Fruit fly (Drosophila melanogaster): ENCODE data around the gene Tdh.

The Tdh gene

DNA sequence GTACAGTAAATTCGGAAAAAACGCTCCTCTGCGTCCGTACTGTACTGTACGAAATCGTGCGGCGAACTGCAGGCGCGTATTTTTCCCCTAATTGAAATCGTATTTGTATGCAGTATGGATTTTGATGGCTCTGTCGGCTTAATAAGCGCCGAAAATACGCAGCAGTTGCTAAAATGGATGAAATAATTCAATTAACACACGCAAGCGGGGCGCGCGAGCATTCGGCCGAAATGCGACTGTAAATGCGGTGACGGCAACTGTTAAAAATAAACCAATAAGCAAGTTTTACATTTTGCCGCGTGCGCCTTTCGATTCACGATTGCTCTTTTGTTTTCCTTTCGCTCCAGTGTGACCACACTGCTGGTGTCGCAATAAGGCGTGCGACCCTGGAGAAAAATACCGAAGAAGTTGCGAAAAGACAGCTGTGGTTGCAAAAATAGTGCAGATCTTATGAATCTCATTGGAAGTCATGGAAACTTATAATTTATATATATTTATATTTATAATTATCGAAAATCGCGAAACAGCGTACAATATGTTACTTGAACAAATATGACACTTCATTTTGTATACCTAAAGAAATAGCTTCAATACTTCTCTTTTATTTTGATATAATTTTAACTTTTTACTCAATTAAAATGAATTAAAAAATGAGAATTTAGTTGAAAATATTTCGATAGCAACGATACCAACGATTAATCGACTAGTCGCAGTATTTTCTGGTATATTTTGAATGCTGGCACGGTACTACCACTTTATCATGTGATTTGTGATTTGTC lies 6.5 kb downstream of the Tdh start, which contains the start of the genes CG32428 and CG5969 (continued):
- TF ChIP-seq Dip2 (GFP tag; IDR thresholded peaks at IDR 0.05) (no peak), HmgZ (tag; optimal IDR thresholded peaks at IDR 0.05) (peak; percentile 20), jigr1 (GFP tag; IDR thresholded peaks at IDR 0.05) (no peak), CG13894 (tag; optimal IDR thresholded peaks at IDR 0.05) (peak; percentile 53), en (GFP tag; optimal IDR thresholded peaks at IDR 0.05) (no peak), pita (GFP tag; optimal IDR thresholded peaks at IDR 0.05) (no peak), ab (GFP tag; optimal IDR thresholded peaks at IDR 0.05) (no peak), CG12769 (tag; optimal IDR thresholded peaks at IDR 0.05) (no peak), Dbx (GFP tag; IDR thresholded peaks at IDR 0.05) (peak; percentile 73; the same call in 2 of the 3 replicates), pb (GFP tag; optimal IDR thresholded peaks at IDR 0.05) (no peak), CG2202 (tag; optimal IDR thresholded peaks at IDR 0.05) (no peak), BEAF-32 (GFP tag; optimal IDR thresholded peaks at IDR 0.05) (peak; percentile 52), CG8765 (GFP tag; IDR thresholded peaks at IDR 0.05) (no peak), Lim3 (GFP tag; IDR thresholded peaks at IDR 0.05) (no peak), Dref (GFP tag; IDR thresholded peaks at IDR 0.05) (peak; percentile 38; the same call in 1 of the 2 replicates), Rx (GFP tag; IDR thresholded peaks at IDR 0.05) (peak; percentile 49; the same call in 1 of the 2 replicates), Blimp-1 (GFP tag; optimal IDR thresholded peaks at IDR 0.05) (peak; percentile 26), dpn (GFP tag; optimal IDR thresholded peaks at IDR 0.05) (peak; percentile 47 to 59), run (tag; optimal IDR thresholded peaks at IDR 0.05) (peak; percentile 14), Hmr (GFP tag; optimal IDR thresholded peaks at IDR 0.05) (peak; percentile 83), lilli (GFP tag; optimal IDR thresholded peaks at IDR 0.05) (peak; percentile 34), CG12155 (GFP tag; optimal IDR thresholded peaks at IDR 0.05) (peak; percentile 28), gfzf (GFP tag; optimal IDR thresholded peaks at IDR 0.05) (peak; percentile 75), CG10543 (GFP tag; optimal IDR thresholded peaks at IDR 0.05) (no peak), Bgb (GFP tag; IDR thresholded peaks at IDR 0.05; ENCODE audit: partially characterized antibody) (no peak), dan (GFP tag; IDR thresholded peaks at IDR 0.05) (no peak), NC2β (GFP tag; optimal IDR thresholded peaks at IDR 0.05) (no peak), CG3995 (GFP tag; optimal IDR thresholded peaks at IDR 0.05) (peak; percentile 95), sens-2 (GFP tag; IDR thresholded peaks at IDR 0.05) (0 out of 2 replicates have a peak, but pooled peaks have one; percentile 14), Ada2b (GFP tag; IDR thresholded peaks at IDR 0.05) (peak; percentile 50), Xbp1 (GFP tag; optimal IDR thresholded peaks at IDR 0.05) (peak; percentile 59), HLH3B (GFP tag; IDR thresholded peaks at IDR 0.05) (no peak), al (GFP tag; IDR thresholded peaks at IDR 0.05) (peak; percentile 69), fd3F (GFP tag; optimal IDR thresholded peaks at IDR 0.05) (peak; percentile 58), Kr (GFP tag; optimal IDR thresholded peaks at IDR 0.05) (no peak), Atf-2 (GFP tag; optimal IDR thresholded peaks at IDR 0.05) (no peak), Ets97D (GFP tag; optimal IDR thresholded peaks at IDR 0.05) (peak; percentile 39), HLH4C (GFP tag; IDR thresholded peaks at IDR 0.05; ENCODE audit: partially characterized antibody) (0 out of 3 replicates have a peak, but pooled peaks have one; percentile 8), CG11085 (GFP tag; IDR thresholded peaks at IDR 0.05) (peak; percentile 41; the same call in 1 of the 2 replicates), B-H1 (GFP tag; IDR thresholded peaks at IDR 0.05) (peak; percentile 62), CG30431 (GFP tag; optimal IDR thresholded peaks at IDR 0.05) (peak; percentile 29), CG13624 (GFP tag; optimal IDR thresholded peaks at IDR 0.05) (peak; percentile 31), CG2199 (GFP tag; IDR thresholded peaks at IDR 0.05) (no peak), Rfx (GFP tag; IDR thresholded peaks at IDR 0.05) (peak; percentile 81), ap (GFP tag; IDR thresholded peaks at IDR 0.05) (no peak), ATbp (GFP tag; optimal IDR thresholded peaks at IDR 0.05) (no peak), row (GFP tag; IDR thresholded peaks at IDR 0.05) (peak; percentile 78), E2f2 (GFP tag; IDR thresholded peaks at IDR 0.05) (peak; percentile 69), CG7839 (tag; optimal IDR thresholded peaks at IDR 0.05) (peak; percentile 76), ara (GFP tag; IDR thresholded peaks at IDR 0.05) (no peak)
